Fruit fly (Drosophila melanogaster): ENCODE data around the gene Dnz1.

Dnz1 gene

dm6 chr2L:10849511-10850191 lies 6.8 kb downstream of the Dnz1 start, which contains the start of gene SmydA-3 (continued):
- peak; percentile 49 for TF ChIP-seq CG17359 (tag; optimal IDR thresholded peaks at IDR 0.05)
- peak; percentile 7 for TF ChIP-seq ATbp (GFP tag; optimal IDR thresholded peaks at IDR 0.05)
- TF ChIP-seq usp (GFP tag; optimal IDR thresholded peaks at IDR 0.05), result no peak
- peak; percentile 21 to 25 for TF ChIP-seq bsh (GFP tag; optimal IDR thresholded peaks at IDR 0.05)
- TF ChIP-seq Fer2 (tag; optimal IDR thresholded peaks at IDR 0.05), result no peak
- TF ChIP-seq CG1603 (tag; optimal IDR thresholded peaks at IDR 0.05), result no peak
- no peak for TF ChIP-seq Rfx (GFP tag; IDR thresholded peaks at IDR 0.05)
- peak; percentile 2 for TF ChIP-seq CG8388 (GFP tag; optimal IDR thresholded peaks at IDR 0.05)
- no peak for TF ChIP-seq CG8089 (GFP tag; optimal IDR thresholded peaks at IDR 0.05)
- no peak for TF ChIP-seq CG6654 (GFP tag; optimal IDR thresholded peaks at IDR 0.05)
- TF ChIP-seq CG3838 (GFP tag; optimal IDR thresholded peaks at IDR 0.05), result no peak
- TF ChIP-seq sqz (GFP tag; optimal IDR thresholded peaks at IDR 0.05), result no peak
- no peak for TF ChIP-seq crc (GFP tag; optimal IDR thresholded peaks at IDR 0.05)
- no peak for TF ChIP-seq CrebB (tag; optimal IDR thresholded peaks at IDR 0.05)
- no peak for TF ChIP-seq CG17912 (GFP tag; optimal IDR thresholded peaks at IDR 0.05)
- peak; percentile 25 for TF ChIP-seq CG10543 (GFP tag; optimal IDR thresholded peaks at IDR 0.05)
- no peak for TF ChIP-seq Neu2 (GFP tag; optimal IDR thresholded peaks at IDR 0.05; ENCODE audit: borderline replicate concordance)
- no peak for TF ChIP-seq CG34376 (GFP tag; optimal IDR thresholded peaks at IDR 0.05)
- no peak for TF ChIP-seq dm (GFP tag; optimal IDR thresholded peaks at IDR 0.05)
- no peak for TF ChIP-seq Sry-β (GFP tag; optimal IDR thresholded peaks at IDR 0.05)
- TF ChIP-seq CG18599 (GFP tag; optimal IDR thresholded peaks at IDR 0.05), result no peak
- TF ChIP-seq NC2β (GFP tag; optimal IDR thresholded peaks at IDR 0.05), result no peak
- TF ChIP-seq nerfin-1 (tag; optimal IDR thresholded peaks at IDR 0.05), result no peak
- no peak for TF ChIP-seq wdn (GFP tag; IDR thresholded peaks at IDR 0.05)
- no peak for TF ChIP-seq CG12219 (GFP tag; optimal IDR thresholded peaks at IDR 0.05)
- TF ChIP-seq CG6254 (GFP tag; optimal IDR thresholded peaks at IDR 0.05), result no peak
- no peak for TF ChIP-seq CG2199 (GFP tag; IDR thresholded peaks at IDR 0.05)
- TF ChIP-seq vvl (GFP tag; IDR thresholded peaks at IDR 0.05), result peak; percentile 54
- peak; percentile 42; the same call in 1 of the 3 replicates for TF ChIP-seq tgo (GFP tag; IDR thresholded peaks at IDR 0.05)
- no peak for TF ChIP-seq yki (optimal IDR thresholded peaks at IDR 0.05)
- no peak for TF ChIP-seq cas (GFP tag; IDR thresholded peaks at IDR 0.05)
- no peak for TF ChIP-seq disco-r (GFP tag; optimal IDR thresholded peaks at IDR 0.05)
- TF ChIP-seq CG3847 (GFP tag; IDR thresholded peaks at IDR 0.05), result no peak
- TF ChIP-seq bcd (GFP tag; optimal IDR thresholded peaks at IDR 0.05), result no peak
- TF ChIP-seq NK7.1 (GFP tag; optimal IDR thresholded peaks at IDR 0.05), result no peak
- TF ChIP-seq cato (GFP tag; optimal IDR thresholded peaks at IDR 0.05; ENCODE audit: borderline replicate concordance), result no peak
- no peak for TF ChIP-seq hb (GFP tag; IDR thresholded peaks at IDR 0.05; ENCODE audit: partially characterized antibody)
- TF ChIP-seq Lim3 (GFP tag; IDR thresholded peaks at IDR 0.05), result no peak
- TF ChIP-seq CG4424 (GFP tag; optimal IDR thresholded peaks at IDR 0.05), result peak; percentile 35
- no peak for TF ChIP-seq CG14710 (tag; optimal IDR thresholded peaks at IDR 0.05)
- no peak for TF ChIP-seq ase (GFP tag; IDR thresholded peaks at IDR 0.05)
- TF ChIP-seq CG1602 (GFP tag; optimal IDR thresholded peaks at IDR 0.05), result no peak
- TF ChIP-seq CG9932 (GFP tag; IDR thresholded peaks at IDR 0.05), result no peak; the same call in 1 of the 2 replicates
- TF ChIP-seq da (GFP tag; optimal IDR thresholded peaks at IDR 0.05), result no peak
- no peak for TF ChIP-seq CG33557 (GFP tag; optimal IDR thresholded peaks at IDR 0.05)
- TF ChIP-seq H2.0 (GFP tag; IDR thresholded peaks at IDR 0.05), result no peak
- TF ChIP-seq CG15696 (tag; optimal IDR thresholded peaks at IDR 0.05), result no peak
- TF ChIP-seq CG13775 (GFP tag; optimal IDR thresholded peaks at IDR 0.05), result no peak
- TF ChIP-seq Fer1 (GFP tag; optimal IDR thresholded peaks at IDR 0.05), result no peak
- no peak for TF ChIP-seq lov (optimal IDR thresholded peaks at IDR 0.05)
- TF ChIP-seq lov (GFP tag; IDR thresholded peaks at IDR 0.05), result no peak
